In genomic region chr3L:9422636-9423419, dm6 we compare ENCODE assay signal across 1 fruit fly cellular context.
TF ChIP-seq lines count a peak whose summit lies in the region.

Gene aay (plus strand): TSS chr3L:9423253.

TF ChIP-seq in whole organism, embryonic, 481 proteins besides CTCF, POLR2A, EP300 and RAD21 (continued from another document and continues in another):
- TF ChIP-seq odd (GFP tag; optimal IDR thresholded peaks at IDR 0.05; lab: Kevin White, UChicago) (peak; percentile 98), Sin3A (optimal IDR thresholded peaks at IDR 0.05; lab: Kevin White, UChicago) (no peak), Atf-2 (GFP tag; optimal IDR thresholded peaks at IDR 0.05; lab: Kevin White, UChicago) (peak; percentile 96), pita (GFP tag; optimal IDR thresholded peaks at IDR 0.05; lab: Kevin White, UChicago) (no peak), jing (GFP tag; optimal IDR thresholded peaks at IDR 0.05; lab: Kevin White, UChicago) (peak; percentile 97), bigmax (GFP tag; optimal IDR thresholded peaks at IDR 0.05; lab: Kevin White, UChicago) (peak; percentile 82), ap (GFP tag; IDR thresholded peaks at IDR 0.05; lab: Robert Waterston, UW) (peak; percentile 97), CkIIα-i1 (GFP tag; IDR thresholded peaks at IDR 0.05; lab: Robert Waterston, UW) (peak; percentile 91), MTF-1 (GFP tag; optimal IDR thresholded peaks at IDR 0.05; lab: Kevin White, UChicago; ENCODE audit: borderline replicate concordance) (peak; percentile 95), TFAM (GFP tag; optimal IDR thresholded peaks at IDR 0.05; lab: Kevin White, UChicago) (peak; percentile 92), CG5953 (GFP tag; IDR thresholded peaks at IDR 0.05; lab: Robert Waterston, UW) (peak; percentile 97), CG17612 (GFP tag; IDR thresholded peaks at IDR 0.05; lab: Robert Waterston, UW) (peak; percentile 95), Camta (GFP tag; optimal IDR thresholded peaks at IDR 0.05; lab: Kevin White, UChicago) (peak; percentile 98), sim (GFP tag; IDR thresholded peaks at IDR 0.05; lab: Robert Waterston, UW) (peak; percentile 96), eve (GFP tag; optimal IDR thresholded peaks at IDR 0.05; lab: Kevin White, UChicago) (peak; percentile 88 to 99), Scr (GFP tag; IDR thresholded peaks at IDR 0.05; lab: Robert Waterston, UW; ENCODE audit: partially characterized antibody) (no peak), dimm (GFP tag; IDR thresholded peaks at IDR 0.05; lab: Robert Waterston, UW) (peak; percentile 93), so (GFP tag; IDR thresholded peaks at IDR 0.05; lab: Robert Waterston, UW) (peak; percentile 98), wdn (GFP tag; IDR thresholded peaks at IDR 0.05; lab: Robert Waterston, UW) (peak; percentile 95), Neu2 (GFP tag; optimal IDR thresholded peaks at IDR 0.05; lab: Kevin White, UChicago; ENCODE audit: borderline replicate concordance) (peak; percentile 93), CG11398 (GFP tag; optimal IDR thresholded peaks at IDR 0.05; lab: Kevin White, UChicago) (peak; percentile 95), CG30431 (GFP tag; optimal IDR thresholded peaks at IDR 0.05; lab: Kevin White, UChicago) (peak; percentile 98), CG5180 (GFP tag; optimal IDR thresholded peaks at IDR 0.05; lab: Kevin White, UChicago) (peak; percentile 93), CG8765 (GFP tag; IDR thresholded peaks at IDR 0.05; lab: Robert Waterston, UW) (peak; percentile 98), CG32767 (GFP tag; IDR thresholded peaks at IDR 0.05; lab: Robert Waterston, UW) (peak; percentile 96), ranshi (GFP tag; IDR thresholded peaks at IDR 0.05; lab: Robert Waterston, UW) (peak; percentile 98), Ada2b (GFP tag; IDR thresholded peaks at IDR 0.05; lab: Robert Waterston, UW) (peak; percentile 98), CG15601 (tag; optimal IDR thresholded peaks at IDR 0.05; lab: Kevin White, UChicago) (peak; percentile 98), CG4707 (GFP tag; optimal IDR thresholded peaks at IDR 0.05; lab: Kevin White, UChicago) (peak; percentile 97), NfI (GFP tag; optimal IDR thresholded peaks at IDR 0.05; lab: Kevin White, UChicago) (peak; percentile 99), CG2202 (tag; optimal IDR thresholded peaks at IDR 0.05; lab: Kevin White, UChicago) (peak; percentile 99), Ssrp (tag; optimal IDR thresholded peaks at IDR 0.05; lab: Kevin White, UChicago) (peak; percentile 99), dan (GFP tag; IDR thresholded peaks at IDR 0.05; lab: Robert Waterston, UW) (peak; percentile 96), CG17802 (tag; optimal IDR thresholded peaks at IDR 0.05; lab: Kevin White, UChicago) (peak; percentile 90), lab (GFP tag; optimal IDR thresholded peaks at IDR 0.05; lab: Kevin White, UChicago) (peak; percentile 99), yki (optimal IDR thresholded peaks at IDR 0.05; lab: Kevin White, UChicago) (no peak), Ravus (GFP tag; IDR thresholded peaks at IDR 0.05; lab: Robert Waterston, UW) (peak; percentile 96), CG18011 (GFP tag; optimal IDR thresholded peaks at IDR 0.05; lab: Kevin White, UChicago) (peak; percentile 90), zen (tag; optimal IDR thresholded peaks at IDR 0.05; lab: Kevin White, UChicago) (peak; percentile 99), CG7271 (tag; optimal IDR thresholded peaks at IDR 0.05; lab: Kevin White, UChicago) (peak; percentile 96), grn (GFP tag; optimal IDR thresholded peaks at IDR 0.05; lab: Kevin White, UChicago) (peak; percentile 100), E2f2 (GFP tag; IDR thresholded peaks at IDR 0.05; lab: Robert Waterston, UW) (peak; percentile 87), CG8089 (GFP tag; optimal IDR thresholded peaks at IDR 0.05; lab: Kevin White, UChicago) (peak; percentile 97), sqz (GFP tag; optimal IDR thresholded peaks at IDR 0.05; lab: Kevin White, UChicago) (peak; percentile 98), h (optimal IDR thresholded peaks at IDR 0.05; lab: Kevin White, UChicago) (no peak), CG2199 (GFP tag; IDR thresholded peaks at IDR 0.05; lab: Robert Waterston, UW) (peak; percentile 97), Dp (GFP tag; optimal IDR thresholded peaks at IDR 0.05; lab: Kevin White, UChicago) (peak; percentile 21), CG32532 (GFP tag; IDR thresholded peaks at IDR 0.05; lab: Robert Waterston, UW) (peak; percentile 98), gce (GFP tag; IDR thresholded peaks at IDR 0.05; lab: Robert Waterston, UW) (peak; percentile 94), dpn (GFP tag; optimal IDR thresholded peaks at IDR 0.05; lab: Kevin White, UChicago) (peak; percentile 98 to 99), pho (GFP tag; optimal IDR thresholded peaks at IDR 0.05; lab: Kevin White, UChicago) (peak; percentile 98), hbn (GFP tag; IDR thresholded peaks at IDR 0.05; lab: Robert Waterston, UW; ENCODE audit: partially characterized antibody) (no peak), slp2 (GFP tag; optimal IDR thresholded peaks at IDR 0.05; lab: Kevin White, UChicago) (peak; percentile 98), CG33213 (GFP tag; optimal IDR thresholded peaks at IDR 0.05; lab: Kevin White, UChicago) (peak; percentile 98), Six4 (GFP tag; optimal IDR thresholded peaks at IDR 0.05; lab: Kevin White, UChicago) (peak; percentile 99), vfl (GFP tag; optimal IDR thresholded peaks at IDR 0.05; lab: Kevin White, UChicago) (peak; percentile 97), ato (GFP tag; IDR thresholded peaks at IDR 0.05; lab: Robert Waterston, UW; ENCODE audit: partially characterized antibody) (no peak), CG12391 (tag; optimal IDR thresholded peaks at IDR 0.05; lab: Kevin White, UChicago) (peak; percentile 100), z (GFP tag; IDR thresholded peaks at IDR 0.05; lab: Robert Waterston, UW) (peak; percentile 88), CG12219 (GFP tag; optimal IDR thresholded peaks at IDR 0.05; lab: Kevin White, UChicago) (peak; percentile 98), CG2678 (tag; optimal IDR thresholded peaks at IDR 0.05; lab: Kevin White, UChicago) (peak; percentile 99), CG9215 (GFP tag; IDR thresholded peaks at IDR 0.05; lab: Robert Waterston, UW) (peak; percentile 94), CG16779 (GFP tag; IDR thresholded peaks at IDR 0.05; lab: Robert Waterston, UW) (peak; percentile 97), HLH3B (GFP tag; IDR thresholded peaks at IDR 0.05; lab: Robert Waterston, UW) (peak; percentile 98), pnt (GFP tag; optimal IDR thresholded peaks at IDR 0.05; lab: Kevin White, UChicago) (peak; percentile 95), Lim3 (GFP tag; IDR thresholded peaks at IDR 0.05; lab: Robert Waterston, UW) (peak; percentile 93), CG7556 (GFP tag; optimal IDR thresholded peaks at IDR 0.05; lab: Kevin White, UChicago) (peak; percentile 99), CG1024 (GFP tag; IDR thresholded peaks at IDR 0.05; lab: Robert Waterston, UW) (peak; percentile 95), MESR4 (GFP tag; optimal IDR thresholded peaks at IDR 0.05; lab: Kevin White, UChicago) (peak; percentile 87), Fer1 (GFP tag; optimal IDR thresholded peaks at IDR 0.05; lab: Kevin White, UChicago) (peak; percentile 99), CG12236 (GFP tag; optimal IDR thresholded peaks at IDR 0.05; lab: Kevin White, UChicago) (peak; percentile 97), lbe (GFP tag; optimal IDR thresholded peaks at IDR 0.05; lab: Kevin White, UChicago) (peak; percentile 97), Side (GFP tag; optimal IDR thresholded peaks at IDR 0.05; lab: Kevin White, UChicago) (peak; percentile 95), CG7928 (GFP tag; optimal IDR thresholded peaks at IDR 0.05; lab: Kevin White, UChicago) (peak; percentile 82), CG13123 (GFP tag; optimal IDR thresholded peaks at IDR 0.05; lab: Kevin White, UChicago) (peak; percentile 98), Fer3 (tag; optimal IDR thresholded peaks at IDR 0.05; lab: Kevin White, UChicago) (peak; percentile 99), BEAF-32 (GFP tag; optimal IDR thresholded peaks at IDR 0.05; lab: Kevin White, UChicago) (peak; percentile 22), danr (GFP tag; IDR thresholded peaks at IDR 0.05; lab: Robert Waterston, UW) (peak; percentile 97), CG10274 (GFP tag; optimal IDR thresholded peaks at IDR 0.05; lab: Kevin White, UChicago) (peak; percentile 92), psq (GFP tag; optimal IDR thresholded peaks at IDR 0.05; lab: Kevin White, UChicago) (peak; percentile 96), CG31388 (GFP tag; optimal IDR thresholded peaks at IDR 0.05; lab: Kevin White, UChicago) (peak; percentile 96), Mrtf (GFP tag; IDR thresholded peaks at IDR 0.05; lab: Robert Waterston, UW) (peak; percentile 97), ewg (GFP tag; optimal IDR thresholded peaks at IDR 0.05; lab: Kevin White, UChicago) (peak; percentile 97), CG10147 (GFP tag; optimal IDR thresholded peaks at IDR 0.05; lab: Kevin White, UChicago) (peak; percentile 99), Dek (tag; optimal IDR thresholded peaks at IDR 0.05; lab: Kevin White, UChicago) (peak; percentile 99), CG34422 (GFP tag; IDR thresholded peaks at IDR 0.05; lab: Robert Waterston, UW) (peak; percentile 98), Spps (tag; optimal IDR thresholded peaks at IDR 0.05; lab: Kevin White, UChicago) (peak; percentile 98), croc (GFP tag; conservative IDR thresholded peaks at IDR 0.05; lab: Robert Waterston, UW) (peak; percentile 98), lov (optimal IDR thresholded peaks at IDR 0.05; lab: Kevin White, UChicago) (peak; percentile 42), lov (GFP tag; IDR thresholded peaks at IDR 0.05; lab: Robert Waterston, UW) (peak; percentile 98), CG11456 (GFP tag; IDR thresholded peaks at IDR 0.05; lab: Robert Waterston, UW) (peak; percentile 98), CG8944 (GFP tag; optimal IDR thresholded peaks at IDR 0.05; lab: Kevin White, UChicago) (peak; percentile 95), Med (GFP tag; lab: Kevin White, UChicago) (peak; percentile 100), salm (tag; optimal IDR thresholded peaks at IDR 0.05; lab: Kevin White, UChicago) (peak; percentile 99), lmd (GFP tag; IDR thresholded peaks at IDR 0.05; lab: Robert Waterston, UW) (peak; percentile 98), CG15269 (tag; optimal IDR thresholded peaks at IDR 0.05; lab: Kevin White, UChicago) (peak; percentile 99), cwo (GFP tag; optimal IDR thresholded peaks at IDR 0.05; lab: Kevin White, UChicago) (peak; percentile 97), sug (tag; optimal IDR thresholded peaks at IDR 0.05; lab: Kevin White, UChicago) (peak; percentile 98), rib (GFP tag; IDR thresholded peaks at IDR 0.05; lab: Robert Waterston, UW) (peak; percentile 97), crc (GFP tag; optimal IDR thresholded peaks at IDR 0.05; lab: Kevin White, UChicago) (peak; percentile 94), Stat92E (GFP tag; optimal IDR thresholded peaks at IDR 0.05; lab: Kevin White, UChicago) (peak in 1 of 3 experiments; percentile 99), CG12071 (GFP tag; optimal IDR thresholded peaks at IDR 0.05; lab: Kevin White, UChicago) (peak; percentile 98), Tbp (GFP tag; optimal IDR thresholded peaks at IDR 0.05; lab: Kevin White, UChicago) (no peak), stwl (tag; optimal IDR thresholded peaks at IDR 0.05; lab: Kevin White, UChicago) (peak; percentile 88), CG34224 (GFP tag; IDR thresholded peaks at IDR 0.05; lab: Robert Waterston, UW; ENCODE audit: partially characterized antibody) (peak; percentile 57; the same call in 2 of the 3 replicates), CG4360 (GFP tag; IDR thresholded peaks at IDR 0.05; lab: Robert Waterston, UW) (peak; percentile 84), sc (optimal IDR thresholded peaks at IDR 0.05; lab: Kevin White, UChicago) (no peak), sc (GFP tag; optimal IDR thresholded peaks at IDR 0.05; lab: Kevin White, UChicago) (peak; percentile 98), gcm (GFP tag; optimal IDR thresholded peaks at IDR 0.05; lab: Kevin White, UChicago) (peak; percentile 100), br (optimal IDR thresholded peaks at IDR 0.05; lab: Kevin White, UChicago) (no peak), pros (GFP tag; optimal IDR thresholded peaks at IDR 0.05; lab: Kevin White, UChicago) (peak; percentile 87), CG1832 (GFP tag; optimal IDR thresholded peaks at IDR 0.05; lab: Kevin White, UChicago) (no peak), mirr (GFP tag; optimal IDR thresholded peaks at IDR 0.05; lab: Kevin White, UChicago) (peak; percentile 90), CG4424 (GFP tag; optimal IDR thresholded peaks at IDR 0.05; lab: Kevin White, UChicago) (peak; percentile 99), bbx (GFP tag; IDR thresholded peaks at IDR 0.05; lab: Robert Waterston, UW; ENCODE audit: partially characterized antibody) (0 out of 2 replicates have a peak, but pooled peaks have one; percentile 40), Lpt (GFP tag; optimal IDR thresholded peaks at IDR 0.05; lab: Kevin White, UChicago) (no peak), CG2116 (GFP tag; optimal IDR thresholded peaks at IDR 0.05; lab: Kevin White, UChicago) (peak; percentile 91), peb (GFP tag; IDR thresholded peaks at IDR 0.05; lab: Robert Waterston, UW) (peak; percentile 96), Optix (GFP tag; IDR thresholded peaks at IDR 0.05; lab: Robert Waterston, UW) (peak; percentile 95), CG8478 (optimal IDR thresholded peaks at IDR 0.05; lab: Kevin White, UChicago) (no peak), pzg (GFP tag; optimal IDR thresholded peaks at IDR 0.05; lab: Kevin White, UChicago) (peak; percentile 17), CG12744 (GFP tag; optimal IDR thresholded peaks at IDR 0.05; lab: Kevin White, UChicago) (peak; percentile 98), CG10366 (GFP tag; IDR thresholded peaks at IDR 0.05; lab: Robert Waterston, UW) (peak; percentile 98), CG13424 (tag; optimal IDR thresholded peaks at IDR 0.05; lab: Kevin White, UChicago) (peak; percentile 99), tap (tag; optimal IDR thresholded peaks at IDR 0.05; lab: Kevin White, UChicago) (peak; percentile 99), ro (GFP tag; IDR thresholded peaks at IDR 0.05; lab: Robert Waterston, UW) (peak; percentile 96), gcm2 (GFP tag; optimal IDR thresholded peaks at IDR 0.05; lab: Kevin White, UChicago) (peak; percentile 97), CG7372 (GFP tag; IDR thresholded peaks at IDR 0.05; lab: Robert Waterston, UW) (peak; percentile 97), CG13624 (GFP tag; optimal IDR thresholded peaks at IDR 0.05; lab: Kevin White, UChicago) (peak; percentile 99), CG4617 (GFP tag; optimal IDR thresholded peaks at IDR 0.05; lab: Kevin White, UChicago; ENCODE audit: borderline replicate concordance) (peak; percentile 98), CG8388 (GFP tag; optimal IDR thresholded peaks at IDR 0.05; lab: Kevin White, UChicago) (peak; percentile 99), Doc3 (GFP tag; IDR thresholded peaks at IDR 0.05; lab: Robert Waterston, UW; ENCODE audit: partially characterized antibody) (no peak)
